Worm (Caenorhabditis elegans) whole organism, late embryonic: Measurements from ENCODE around the gene mcat-1.

Experiments used
- F13H6.1 ChIP-seq: sonication (generic microtip); optimal IDR thresholded peaks from 2 replicates; lab custom pipeline; 2016; ENCODE audit warnings: missing genetic modification characterization, missing compliant biosample characterization
- K02D7.2 ChIP-seq: sonication (generic microtip); optimal IDR thresholded peaks from 2 replicates; lab custom pipeline; 2017; ENCODE audit warnings: mild to moderate bottlenecking, missing genetic modification characterization, missing compliant biosample characterization
- T23F11.4 ChIP-seq: fragments of 200-800 bp; sonication (Bioruptor generic); optimal IDR thresholded peaks from 2 replicates; lab custom pipeline; 2018; ENCODE audit warnings: mild to moderate bottlenecking, missing genetic modification characterization, missing compliant biosample characterization
- ama-1 ChIP-seq: fragments of 150-350 bp; optimal IDR thresholded peaks from 2 replicates; lab custom pipeline; 2014
- ceh-2 ChIP-seq: sonication (generic microtip); optimal IDR thresholded peaks from 2 replicates; lab custom pipeline; 2016; ENCODE audit warnings: missing genotype, missing genetic modification characterization, missing compliant biosample characterization
- ceh-9 ChIP-seq: sonication (generic microtip); optimal IDR thresholded peaks from 2 replicates; lab custom pipeline; 2016; ENCODE audit warnings: mild to moderate bottlenecking, missing genetic modification characterization, inconsistent platforms, missing compliant biosample characterization
- elt-4 ChIP-seq: sonication (generic microtip); optimal IDR thresholded peaks from 2 replicates; lab custom pipeline; 2016; ENCODE audit warnings: missing genetic modification characterization, missing compliant biosample characterization
- fkh-10 ChIP-seq: fragments of 150-350 bp; optimal IDR thresholded peaks from 2 replicates; lab custom pipeline; 2014; ENCODE audit warnings: missing biosample characterization, missing genetic modification reagents, missing genetic modification characterization
- hlh-15 ChIP-seq: sonication (generic microtip); optimal IDR thresholded peaks from 2 replicates; lab custom pipeline; 2016; ENCODE audit warnings: missing genetic modification characterization, missing compliant biosample characterization
- nhr-11 ChIP-seq: fragments of 150-350 bp; optimal IDR thresholded peaks from 2 replicates; lab custom pipeline; 2014; ENCODE audit warnings: missing biosample characterization, missing genetic modification characterization
- pag-3 ChIP-seq: sonication (generic microtip); optimal IDR thresholded peaks from 2 replicates; lab custom pipeline; 2016; ENCODE audit warnings: missing compliant biosample characterization, missing genetic modification characterization, borderline replicate concordance
- pat-9 ChIP-seq: fragments of 200-800 bp; sonication (Bioruptor generic); optimal IDR thresholded peaks from 2 replicates; lab custom pipeline; 2018; ENCODE audit warnings: mild to moderate bottlenecking, missing genetic modification characterization, moderate library complexity, missing compliant biosample characterization
- rnt-1 ChIP-seq: sonication (generic microtip); optimal IDR thresholded peaks from 2 replicates; lab custom pipeline; 2016; ENCODE audit warnings: missing genetic modification characterization, missing compliant biosample characterization
- unc-3 ChIP-seq, 2 experiments: fragments of 200-800 bp in 1 of 2; sonication (Bioruptor generic) in 1 of 2; sonication (generic microtip) in 1 of 2; conservative IDR thresholded peaks in 1 of 2; optimal IDR thresholded peaks in 1 of 2; 2 replicates each; pipeline versions ENCODE4 v1.3.6 to Lab custom; 2016 to 2022; ENCODE audit warnings: missing compliant biosample characterization in 2 of 2, missing genetic modification characterization in 2 of 2, missing genetic modification reagents in 1 of 2

- TF ChIP-seq hlh-15, result no peak
- TF ChIP-seq pat-9 (tag; lab: Kevin White, UChicago), result no peak
- TF ChIP-seq ama-1 (lab: Kevin White, UChicago), result no peak
- no peak for TF ChIP-seq T23F11.4 (GFP tag; lab: Kevin White, UChicago)
- TF ChIP-seq rnt-1 (tag; lab: Kevin White, UChicago), result no peak
- no peak for TF ChIP-seq elt-4 (tag; lab: Kevin White, UChicago)
- TF ChIP-seq K02D7.2 (tag; lab: Kevin White, UChicago), result no peak
- no peak for TF ChIP-seq ceh-9 (tag; lab: Kevin White, UChicago)
- TF ChIP-seq F13H6.1 (tag; lab: Kevin White, UChicago), result no peak
- TF ChIP-seq nhr-11, result no peak
- no peak for TF ChIP-seq fkh-10 (GFP tag; lab: Kevin White, UChicago)
- no peak for TF ChIP-seq ceh-2 (tag; lab: Kevin White, UChicago)
- no peak for TF ChIP-seq unc-3 (GFP tag; conservative IDR thresholded peaks at IDR 0.05; lab: Robert Waterston, UW)
- TF ChIP-seq unc-3 (tag; optimal IDR thresholded peaks at IDR 0.05; lab: Kevin White, UChicago), result no peak
- TF ChIP-seq pag-3, result no peak
These were observed 25.8 kb downstream of the mcat-1 start for ce11 chrII:65484-65883.
